Fruit fly (Drosophila melanogaster): Measurements from ENCODE around the gene snf.

The snf gene

dm6 chrX:5322459-5322883, 13.4 kb downstream of the snf start, which contains the start of gene Rnp4F (continued):
- peak; percentile 76 for TF ChIP-seq CG8944 (GFP tag; optimal IDR thresholded peaks at IDR 0.05)
- no peak for TF ChIP-seq gce (GFP tag; IDR thresholded peaks at IDR 0.05)
- TF ChIP-seq bsh (GFP tag; optimal IDR thresholded peaks at IDR 0.05), result peak; percentile 34 to 48
- TF ChIP-seq CG12659 (GFP tag; optimal IDR thresholded peaks at IDR 0.05), result peak; percentile 70
- peak; percentile 88 for TF ChIP-seq mam (GFP tag; optimal IDR thresholded peaks at IDR 0.05)
- TF ChIP-seq Meics (GFP tag; optimal IDR thresholded peaks at IDR 0.05), result peak; percentile 66
- peak; percentile 41 for TF ChIP-seq Mes4 (GFP tag; optimal IDR thresholded peaks at IDR 0.05)
- TF ChIP-seq sens (GFP tag), result peak; percentile 90
- TF ChIP-seq vfl (GFP tag; optimal IDR thresholded peaks at IDR 0.05), result peak; percentile 41
- peak; percentile 48 for TF ChIP-seq CG16815 (GFP tag; optimal IDR thresholded peaks at IDR 0.05)
- TF ChIP-seq CG34376 (GFP tag; optimal IDR thresholded peaks at IDR 0.05), result peak; percentile 56
- TF ChIP-seq CG12236 (GFP tag; optimal IDR thresholded peaks at IDR 0.05), result no peak
- peak; percentile 69 for TF ChIP-seq Hsf (GFP tag; optimal IDR thresholded peaks at IDR 0.05)
- TF ChIP-seq HmgZ (tag; optimal IDR thresholded peaks at IDR 0.05), result peak; percentile 73
- no peak for TF ChIP-seq CG17568 (GFP tag; optimal IDR thresholded peaks at IDR 0.05)
- no peak for TF ChIP-seq hkb (optimal IDR thresholded peaks at IDR 0.05)
- TF ChIP-seq hkb (GFP tag; IDR thresholded peaks at IDR 0.05), result peak; percentile 51
- TF ChIP-seq tio (GFP tag; optimal IDR thresholded peaks at IDR 0.05), result no peak
- peak; percentile 18 for TF ChIP-seq CG10147 (GFP tag; optimal IDR thresholded peaks at IDR 0.05)
- peak; percentile 39; the same call in 1 of the 2 replicates for TF ChIP-seq klu (GFP tag; IDR thresholded peaks at IDR 0.05)
- TF ChIP-seq HLHmδ (GFP tag; optimal IDR thresholded peaks at IDR 0.05), result no peak
- TF ChIP-seq dati (GFP tag; IDR thresholded peaks at IDR 0.05), result 0 out of 2 replicates have a peak, but pooled peaks have one; percentile 10
- TF ChIP-seq CG32767 (GFP tag; IDR thresholded peaks at IDR 0.05), result no peak; the same call in 1 of the 2 replicates
- TF ChIP-seq CG7271 (tag; optimal IDR thresholded peaks at IDR 0.05), result no peak
- peak; percentile 58 for TF ChIP-seq CG8089 (GFP tag; optimal IDR thresholded peaks at IDR 0.05)
- no peak for TF ChIP-seq salm (tag; optimal IDR thresholded peaks at IDR 0.05)
- no peak for TF ChIP-seq CG10565 (GFP tag; optimal IDR thresholded peaks at IDR 0.05)
- peak; percentile 68 for TF ChIP-seq CG11247 (GFP tag; IDR thresholded peaks at IDR 0.05)
- TF ChIP-seq HLH54F (GFP tag; optimal IDR thresholded peaks at IDR 0.05), result peak; percentile 87
- TF ChIP-seq D19B (GFP tag; optimal IDR thresholded peaks at IDR 0.05), result no peak
- peak; percentile 68 for TF ChIP-seq Usf (GFP tag; optimal IDR thresholded peaks at IDR 0.05)
- TF ChIP-seq en (GFP tag; optimal IDR thresholded peaks at IDR 0.05), result no peak
- peak; percentile 66 for TF ChIP-seq CG3995 (GFP tag; optimal IDR thresholded peaks at IDR 0.05)
- no peak for TF ChIP-seq nau (GFP tag; optimal IDR thresholded peaks at IDR 0.05)
- TF ChIP-seq fd96Cb (tag; optimal IDR thresholded peaks at IDR 0.05), result no peak
- TF ChIP-seq twi (tag; optimal IDR thresholded peaks at IDR 0.05), result no peak
- 0 out of 2 replicates have a peak, but pooled peaks have one; percentile 6 for TF ChIP-seq stc (GFP tag; IDR thresholded peaks at IDR 0.05)
- TF ChIP-seq lola (GFP tag; optimal IDR thresholded peaks at IDR 0.05), result no peak
- peak; percentile 67 for TF ChIP-seq emc (GFP tag; optimal IDR thresholded peaks at IDR 0.05)
- no peak for TF ChIP-seq lov (optimal IDR thresholded peaks at IDR 0.05)
- TF ChIP-seq lov (GFP tag; IDR thresholded peaks at IDR 0.05), result peak; percentile 66; the same call in 1 of the 3 replicates
- peak; percentile 37; the same call in 1 of the 3 replicates for TF ChIP-seq CG11093 (GFP tag; IDR thresholded peaks at IDR 0.05)
- TF ChIP-seq CG30020 (tag; optimal IDR thresholded peaks at IDR 0.05), result peak; percentile 87
- no peak for TF ChIP-seq CG4328 (GFP tag; optimal IDR thresholded peaks at IDR 0.05)
- TF ChIP-seq Atf3 (GFP tag; optimal IDR thresholded peaks at IDR 0.05), result peak; percentile 57
- TF ChIP-seq eve (GFP tag; optimal IDR thresholded peaks at IDR 0.05), result no peak
- peak; percentile 70 for TF ChIP-seq her (GFP tag; optimal IDR thresholded peaks at IDR 0.05)
- TF ChIP-seq Sin3A (optimal IDR thresholded peaks at IDR 0.05), result peak; percentile 81
- TF ChIP-seq sima (GFP tag; optimal IDR thresholded peaks at IDR 0.05), result no peak
- TF ChIP-seq TFAM (GFP tag; optimal IDR thresholded peaks at IDR 0.05), result no peak
- TF ChIP-seq org-1 (GFP tag; optimal IDR thresholded peaks at IDR 0.05), result no peak
- TF ChIP-seq CG2678 (tag; optimal IDR thresholded peaks at IDR 0.05), result no peak

Measured in whole organism, embryonic.